Fruit fly (Drosophila melanogaster): ENCODE results near the gene Vap33.

Vap33 gene

dm6 chrX:3931669-3932068, 17.1 kb upstream of the Vap33 start (continued):
- TF ChIP-seq CrebB (tag; optimal IDR thresholded peaks at IDR 0.05) (no peak), unc-4 (GFP tag; IDR thresholded peaks at IDR 0.05; ENCODE audit: partially characterized antibody) (no peak), twi (tag; optimal IDR thresholded peaks at IDR 0.05) (no peak), pfk (GFP tag; optimal IDR thresholded peaks at IDR 0.05) (no peak), CG5180 (GFP tag; optimal IDR thresholded peaks at IDR 0.05) (peak; percentile 7), CG17361 (GFP tag; IDR thresholded peaks at IDR 0.05) (0 out of 3 replicates have a peak, but pooled peaks have one; percentile 23), zf30C (GFP tag; optimal IDR thresholded peaks at IDR 0.05) (no peak), CG13424 (tag; optimal IDR thresholded peaks at IDR 0.05) (peak; percentile 21), dan (GFP tag; IDR thresholded peaks at IDR 0.05) (no peak), en (GFP tag; optimal IDR thresholded peaks at IDR 0.05) (no peak), ab (GFP tag; optimal IDR thresholded peaks at IDR 0.05) (no peak), Xrp1 (GFP tag; IDR thresholded peaks at IDR 0.05) (peak; percentile 21; the same call in 1 of the 2 replicates), ash1 (GFP tag; optimal IDR thresholded peaks at IDR 0.05) (no peak), nmo (GFP tag; optimal IDR thresholded peaks at IDR 0.05) (peak; percentile 28), Fer1 (GFP tag; optimal IDR thresholded peaks at IDR 0.05) (peak; percentile 19), yki (optimal IDR thresholded peaks at IDR 0.05) (no peak), Ada2b (GFP tag; IDR thresholded peaks at IDR 0.05) (peak; percentile 40; the same call in 1 of the 2 replicates), CG18599 (GFP tag; optimal IDR thresholded peaks at IDR 0.05) (peak; percentile 3), CG7987 (GFP tag; optimal IDR thresholded peaks at IDR 0.05) (no peak), nom (GFP tag; optimal IDR thresholded peaks at IDR 0.05) (peak; percentile 20), Camta (GFP tag; optimal IDR thresholded peaks at IDR 0.05) (no peak), CG2889 (GFP tag; IDR thresholded peaks at IDR 0.05) (no peak), Vsx1 (GFP tag; optimal IDR thresholded peaks at IDR 0.05) (no peak), Ets65A (GFP tag) (peak; percentile 86), CG10462 (GFP tag; optimal IDR thresholded peaks at IDR 0.05) (no peak), zfh1 (GFP tag; IDR thresholded peaks at IDR 0.05) (no peak), jigr1 (GFP tag; IDR thresholded peaks at IDR 0.05) (no peak), dpn (GFP tag; optimal IDR thresholded peaks at IDR 0.05) (no peak), grau (tag; optimal IDR thresholded peaks at IDR 0.05) (peak; percentile 37), H2.0 (GFP tag; IDR thresholded peaks at IDR 0.05) (no peak), gcm2 (GFP tag; optimal IDR thresholded peaks at IDR 0.05) (no peak), CG30431 (GFP tag; optimal IDR thresholded peaks at IDR 0.05) (peak; percentile 18), Med (GFP tag) (peak; percentile 68), Pdp1 (GFP tag; optimal IDR thresholded peaks at IDR 0.05) (no peak), stc (GFP tag; IDR thresholded peaks at IDR 0.05) (0 out of 2 replicates have a peak, but pooled peaks have one; percentile 7), bbx (GFP tag; IDR thresholded peaks at IDR 0.05; ENCODE audit: partially characterized antibody) (no peak), CG17359 (tag; optimal IDR thresholded peaks at IDR 0.05) (peak; percentile 30), Sry-δ (GFP tag; optimal IDR thresholded peaks at IDR 0.05) (no peak), CG34224 (GFP tag; IDR thresholded peaks at IDR 0.05; ENCODE audit: partially characterized antibody) (no peak), CG8388 (GFP tag; optimal IDR thresholded peaks at IDR 0.05) (peak; percentile 28), CG15514 (GFP tag; optimal IDR thresholded peaks at IDR 0.05) (peak; percentile 24), CG16863 (GFP tag; optimal IDR thresholded peaks at IDR 0.05) (no peak), Ptx1 (GFP tag; IDR thresholded peaks at IDR 0.05) (peak; percentile 42), Sox102F (GFP tag; optimal IDR thresholded peaks at IDR 0.05) (peak; percentile 44), cwo (GFP tag; optimal IDR thresholded peaks at IDR 0.05) (no peak), CG6854 (GFP tag; optimal IDR thresholded peaks at IDR 0.05) (no peak), Lim3 (GFP tag; IDR thresholded peaks at IDR 0.05) (no peak), Dp (GFP tag; optimal IDR thresholded peaks at IDR 0.05) (no peak), hkb (optimal IDR thresholded peaks at IDR 0.05) (no peak), hkb (GFP tag; IDR thresholded peaks at IDR 0.05) (peak; percentile 52; the same call in 1 of the 2 replicates), CG11504 (tag; optimal IDR thresholded peaks at IDR 0.05) (peak; percentile 59)

Data from whole organism, embryonic.